Worm (Caenorhabditis elegans) whole organism, L2 larva: ENCODE results near the gene F13H8.1.

Experiments used
- alr-1 ChIP-seq: fragments of 150-350 bp; optimal IDR thresholded peaks from 2 replicates; lab custom pipeline; 2014; ENCODE audit warnings: missing biosample characterization, missing genetic modification characterization
- aly-2 ChIP-seq: fragments of 150-350 bp; optimal IDR thresholded peaks from 2 replicates; lab custom pipeline; 2014; ENCODE audit warnings: missing biosample characterization, missing genetic modification characterization
- nhr-237 ChIP-seq: fragments of 150-350 bp; optimal IDR thresholded peaks from 2 replicates; lab custom pipeline; 2014; ENCODE audit warnings: missing biosample characterization, missing genetic modification characterization
- nhr-77 ChIP-seq: fragments of 150-350 bp; optimal IDR thresholded peaks from 2 replicates; lab custom pipeline; 2014; ENCODE audit warnings: missing biosample characterization, missing genetic modification characterization
- sma-3 ChIP-seq: sonication (generic microtip); optimal IDR thresholded peaks from 2 replicates; lab custom pipeline; 2016; ENCODE audit warnings: missing genetic modification reagents, missing genetic modification characterization, missing compliant biosample characterization

ce11 chrII:6260684-6261083, 22.5 kb upstream of the F13H8.1 start, which contains the start of gene nmgp-1:
- TF ChIP-seq sma-3 (GFP tag; lab: Kevin White, UChicago) (no peak), nhr-237 (no peak), aly-2 (tag; lab: Kevin White, UChicago) (no peak), nhr-77 (tag; lab: Kevin White, UChicago) (no peak), alr-1 (tag; lab: Kevin White, UChicago) (no peak)
